Fruit fly (Drosophila melanogaster) whole organism, adult: ENCODE measurements around the gene pHCl-1.

Experiments used
- CG11617 ChIP-seq: fragments of 200-800 bp; sonication (Bioruptor generic); optimal IDR thresholded peaks from 2 replicates; lab custom pipeline; 2017; ENCODE audit warnings: mild to moderate bottlenecking, missing biosample characterization, missing genetic modification reagents, missing genetic modification characterization
- CG1620 ChIP-seq: fragments of 200-800 bp; sonication (Bioruptor generic); optimal IDR thresholded peaks from 2 replicates; lab custom pipeline; 2016; ENCODE audit warnings: missing biosample characterization, missing genetic modification characterization
- CG33017 ChIP-seq: fragments of 200-800 bp; sonication (Bioruptor generic); optimal IDR thresholded peaks from 2 replicates; lab custom pipeline; 2018; ENCODE audit warnings: missing biosample characterization, mild to moderate bottlenecking, missing genetic modification characterization, moderate library complexity
- CG7045 ChIP-seq: fragments of 200-800 bp; sonication (Bioruptor generic); optimal IDR thresholded peaks from 2 replicates; lab custom pipeline; 2017; ENCODE audit warnings: missing biosample characterization, mild to moderate bottlenecking, missing genetic modification characterization
- CG7101 ChIP-seq: fragments of 200-800 bp; sonication (Bioruptor generic); optimal IDR thresholded peaks from 2 replicates; lab custom pipeline; 2018; ENCODE audit warnings: missing biosample characterization, mild to moderate bottlenecking, missing genetic modification characterization, moderate library complexity
- Clk ChIP-seq: fragments of 200-800 bp; sonication (Bioruptor generic); optimal IDR thresholded peaks from 2 replicates; lab custom pipeline; 2017; ENCODE audit warnings: missing biosample characterization, missing genetic modification characterization
- Crg-1 ChIP-seq: fragments of 200-800 bp; sonication (Bioruptor generic); optimal IDR thresholded peaks from 2 replicates; lab custom pipeline; 2016; ENCODE audit warnings: missing biosample characterization, missing genetic modification characterization
- bab1 ChIP-seq: fragments of 200-800 bp; sonication (Bioruptor generic); optimal IDR thresholded peaks from 3 replicates; lab custom pipeline; 2019; ENCODE audit warnings: missing biosample characterization, mild to moderate bottlenecking, missing genetic modification characterization, moderate library complexity
- kay ChIP-seq: fragments of 200-800 bp; sonication (Bioruptor generic); peaks from one replicate; lab custom pipeline; 2016; ENCODE audit warnings: missing biosample characterization, missing genetic modification characterization, borderline replicate concordance
- ovo ChIP-seq: fragments of 200-800 bp; sonication (Bioruptor generic); optimal IDR thresholded peaks from 2 replicates; lab custom pipeline; 2016; ENCODE audit warnings: missing biosample characterization, missing genetic modification characterization

DNA sequence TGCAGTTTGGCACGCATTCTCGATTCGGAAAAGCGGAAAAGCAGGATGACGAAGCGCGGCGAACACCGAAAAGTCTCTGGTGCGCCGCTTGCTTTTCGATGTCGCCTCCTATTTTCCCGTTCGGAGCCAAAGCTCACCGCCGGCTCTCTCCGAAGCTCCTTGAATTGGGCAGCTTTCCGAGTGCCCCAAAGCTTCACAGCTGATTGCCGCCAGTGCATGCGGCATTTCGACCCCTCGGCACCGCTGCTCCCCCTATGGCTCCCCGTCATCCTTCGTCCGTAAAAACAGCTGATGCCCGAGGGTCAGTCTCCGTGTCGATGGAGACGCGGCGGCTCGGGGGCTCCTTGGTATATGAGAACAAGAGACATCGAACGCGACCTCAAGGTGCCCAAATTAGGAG, at the start of gene pHCl-1:
- TF ChIP-seq CG1620 (GFP tag; lab: Kevin White, UChicago) (no peak), CG7101 (tag; lab: Kevin White, UChicago) (no peak), bab1 (no peak), CG7045 (GFP tag; lab: Kevin White, UChicago) (no peak), ovo (GFP tag; lab: Kevin White, UChicago) (no peak), Crg-1 (GFP tag; lab: Kevin White, UChicago) (no peak), kay (GFP tag; lab: Kevin White, UChicago) (no peak), CG33017 (tag; lab: Kevin White, UChicago) (no peak), CG11617 (GFP tag; lab: Kevin White, UChicago) (no peak), Clk (GFP tag; lab: Kevin White, UChicago) (no peak)
